Fruit fly (Drosophila melanogaster): ENCODE data around the gene Vps26.

- TF ChIP-seq CG14711 (tag; optimal IDR thresholded peaks at IDR 0.05): peak; percentile 70
- peak; percentile 25 for TF ChIP-seq CG5204 (GFP tag; optimal IDR thresholded peaks at IDR 0.05)
- no peak for TF ChIP-seq kay (GFP tag; ENCODE audit: borderline replicate concordance)
Observed at dm6 chrX:1907727-1908264, 34.1 kb downstream of the Vps26 start, which contains the start of gene mip130.
